Worm (Caenorhabditis elegans): Measurements from ENCODE around the gene F22E5.1.
"Not testable (repeated sequence)": the region's sequence is repeated elsewhere in the genome, so short reads cannot be mapped to it uniquely, and the experiment has no call there.

The F22E5.1 gene

ce11 chrII:2684208-2684607 is 10.6 kb downstream of the F22E5.1 start, which contains the start of gene ceh-87:
ceh-87 (minus strand) TSS chrII:2684308.
- TF ChIP-seq ama-1 (optimal IDR thresholded peaks at IDR 0.05) (no peak), fkh-2 (tag; optimal IDR thresholded peaks at IDR 0.05) (no peak)

ce11 chrII:2684783-2685182 is 11.2 kb downstream of the F22E5.1 start:
- TF ChIP-seq egl-27 (tag; optimal IDR thresholded peaks at IDR 0.05) (no peak), tbx-2 (tag; optimal IDR thresholded peaks at IDR 0.05) (no peak), ZK546.5 (tag; optimal IDR thresholded peaks at IDR 0.05) (no peak), ceh-82 (tag; optimal IDR thresholded peaks at IDR 0.05) (no peak), nhr-12 (tag; optimal IDR thresholded peaks at IDR 0.05) (no peak)

- TF ChIP-seq skn-1 (tag; optimal IDR thresholded peaks at IDR 0.05): no peak
- no peak for TF ChIP-seq jun-1 (tag; optimal IDR thresholded peaks at IDR 0.05)
- TF ChIP-seq daf-12 (tag; optimal IDR thresholded peaks at IDR 0.05): no peak
- no peak for TF ChIP-seq nhr-77 (tag; optimal IDR thresholded peaks at IDR 0.05)
- TF ChIP-seq elt-2 (tag; optimal IDR thresholded peaks at IDR 0.05): no peak
- TF ChIP-seq nhr-237 (tag; optimal IDR thresholded peaks at IDR 0.05): no peak
- no peak for TF ChIP-seq nhr-43 (tag; optimal IDR thresholded peaks at IDR 0.05; ENCODE audit: poor library complexity, severe bottlenecking)
- TF ChIP-seq ceh-28 (tag; optimal IDR thresholded peaks at IDR 0.05): no peak
- TF ChIP-seq egl-27 (tag; optimal IDR thresholded peaks at IDR 0.05): no peak
- TF ChIP-seq unc-39 (tag; optimal IDR thresholded peaks at IDR 0.05): no peak
- no peak for TF ChIP-seq nhr-11 (tag; optimal IDR thresholded peaks at IDR 0.05)
- TF ChIP-seq ztf-11 (tag; optimal IDR thresholded peaks at IDR 0.05): no peak
- no peak for TF ChIP-seq nhr-67 (tag; optimal IDR thresholded peaks at IDR 0.05)
- no peak for TF ChIP-seq elt-1 (tag; optimal IDR thresholded peaks at IDR 0.05)
These were observed 13.6 kb downstream of the F22E5.1 start, which contains the start of the genes sup-9 and nspf-1 for ce11 chrII:2686985-2687675. sup-9 (minus strand) TSS chrII:2687027. nspf-1 (plus strand) TSS chrII:2687625.

ce11 chrII:2688616-2689015 is 15.0 kb downstream of the F22E5.1 start, which contains the start of gene nspf-2:
nspf-2 (plus strand) TSS chrII:2688916.
- not testable (repeated sequence) for TF ChIP-seq ama-1 (optimal IDR thresholded peaks at IDR 0.05); fos-1 (tag; optimal IDR thresholded peaks at IDR 0.05); nhr-28 (tag; optimal IDR thresholded peaks at IDR 0.05)

ce11 chrII:2690080-2690479 is 16.5 kb downstream of the F22E5.1 start, which contains the start of gene nspf-3:
nspf-3 (minus strand) TSS chrII:2690180.
- TF ChIP-seq ceh-16 (tag; optimal IDR thresholded peaks at IDR 0.05): no peak
- no peak for TF ChIP-seq nhr-67 (tag; optimal IDR thresholded peaks at IDR 0.05)
- TF ChIP-seq mml-1 (tag; optimal IDR thresholded peaks at IDR 0.05): no peak
- no peak for TF ChIP-seq nfya-1 (tag; optimal IDR thresholded peaks at IDR 0.05; ENCODE audit: insufficient read depth)
- no peak for TF ChIP-seq egl-27 (tag; optimal IDR thresholded peaks at IDR 0.05)
- no peak for TF ChIP-seq elt-2 (tag; optimal IDR thresholded peaks at IDR 0.05)
- TF ChIP-seq ztf-11 (tag; optimal IDR thresholded peaks at IDR 0.05): no peak
- no peak for TF ChIP-seq nhr-23 (tag; optimal IDR thresholded peaks at IDR 0.05)
- TF ChIP-seq nhr-77 (tag; optimal IDR thresholded peaks at IDR 0.05): no peak
- no peak for TF ChIP-seq eor-1 (tag; optimal IDR thresholded peaks at IDR 0.05)
- no peak for TF ChIP-seq nhr-11 (tag; optimal IDR thresholded peaks at IDR 0.05)
- TF ChIP-seq mdl-1 (tag; optimal IDR thresholded peaks at IDR 0.05): no peak
- no peak for TF ChIP-seq nhr-12 (tag; optimal IDR thresholded peaks at IDR 0.05)

- no peak for TF ChIP-seq ceh-16 (tag; optimal IDR thresholded peaks at IDR 0.05)
- no peak for TF ChIP-seq R02D3.7 (tag; optimal IDR thresholded peaks at IDR 0.05)
- no peak for TF ChIP-seq nhr-11 (tag; optimal IDR thresholded peaks at IDR 0.05)
- TF ChIP-seq ceh-9 (tag; optimal IDR thresholded peaks at IDR 0.05): no peak
- no peak for TF ChIP-seq nhr-43 (tag; optimal IDR thresholded peaks at IDR 0.05; ENCODE audit: poor library complexity, severe bottlenecking)
These were observed 18.9 kb downstream of the F22E5.1 start, which contains the start of gene set-11 for ce11 chrII:2692476-2692875. set-11 (minus strand) TSS chrII:2692576.
